Worm (Caenorhabditis elegans) whole organism, L4/young adult: ENCODE results near the gene srz-64.

Experiments
- W03F9.2 ChIP-seq: fragments of 150-350 bp; optimal IDR thresholded peaks from 2 replicates; lab custom pipeline; 2014; ENCODE audit warnings: missing biosample characterization, missing genetic modification characterization
- dao-5 ChIP-seq: sonication (generic microtip); optimal IDR thresholded peaks from 2 replicates; lab custom pipeline; 2016; ENCODE audit warnings: missing genotype, missing genetic modification characterization, moderate library complexity, missing compliant biosample characterization
- him-1 ChIP-seq: sonication (generic microtip); optimal IDR thresholded peaks from 2 replicates; lab custom pipeline; 2016; ENCODE audit warnings: missing genotype, missing genetic modification reagents, missing genetic modification characterization, missing compliant biosample characterization

srz-64 gene

DNA sequence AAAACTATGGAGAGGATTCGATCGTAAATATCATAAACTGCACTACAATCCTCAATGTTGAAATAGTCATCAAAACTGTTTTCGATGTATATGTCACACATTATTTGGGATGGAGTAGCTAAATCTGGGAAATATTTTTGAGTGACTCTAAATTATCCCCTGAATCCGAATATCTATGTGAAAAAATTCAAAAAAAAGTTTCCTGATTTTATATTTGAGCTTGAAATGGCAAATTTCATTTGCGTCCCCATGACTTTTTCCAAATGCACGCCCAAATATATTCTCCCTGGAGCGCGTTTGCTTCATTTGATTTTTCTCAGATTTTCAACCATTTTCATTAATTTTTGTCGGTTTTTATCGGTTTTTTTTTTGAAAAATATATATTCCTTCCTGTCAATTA is at the start of gene srz-64:
Gene srz-64 (minus strand): TSS at position 101 of the 400 bp plus-strand sequence.
- TF ChIP-seq W03F9.2 (tag; lab: Kevin White, UChicago) (no peak), him-1 (tag; lab: Kevin White, UChicago) (no peak), dao-5 (tag; lab: Kevin White, UChicago) (no peak)

DNA sequence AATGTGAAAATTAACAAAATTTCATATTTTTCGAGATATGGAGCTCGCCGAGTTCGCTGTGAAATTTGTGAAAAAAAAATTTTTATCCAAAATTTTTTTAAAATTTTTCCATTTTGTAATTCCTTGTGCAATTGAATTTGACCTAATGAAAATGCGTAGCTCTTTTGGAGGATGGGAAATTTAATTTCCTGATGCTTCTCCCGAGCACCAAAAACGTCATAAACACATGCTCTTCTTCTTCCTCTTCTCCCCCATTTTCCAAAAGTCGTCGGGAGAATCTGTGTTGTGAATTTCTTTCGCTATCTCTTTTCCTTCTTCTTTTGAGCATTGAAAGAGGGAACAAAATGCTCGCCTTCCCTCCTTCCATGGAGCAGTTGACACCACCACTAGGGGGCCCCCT is 48.4 kb upstream of the srz-64 start:
- peak; percentile 15 for TF ChIP-seq him-1 (tag; lab: Kevin White, UChicago)
- no peak for TF ChIP-seq W03F9.2 (tag; lab: Kevin White, UChicago)

DNA sequence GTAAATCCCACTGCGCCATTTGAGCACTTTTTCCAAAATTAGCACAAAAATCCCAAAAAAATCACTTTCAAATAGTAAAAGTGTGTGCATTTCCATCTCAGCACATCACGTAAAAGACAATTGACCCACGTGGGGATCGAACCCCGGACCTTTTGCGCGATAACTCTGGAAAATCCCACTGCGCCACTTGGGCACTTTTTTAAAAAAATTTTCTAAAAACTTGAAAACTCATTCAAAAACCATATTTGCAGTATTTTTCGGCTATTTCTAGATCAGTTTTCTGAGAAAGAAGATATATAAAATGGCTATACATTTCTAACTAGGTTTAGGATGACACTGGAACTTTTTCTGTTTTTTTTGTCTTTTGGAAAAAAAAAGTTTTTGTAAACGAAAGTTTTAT is 47.0 kb upstream of the srz-64 start:
- TF ChIP-seq dao-5 (tag; lab: Kevin White, UChicago), result no peak
- no peak for TF ChIP-seq him-1 (tag; lab: Kevin White, UChicago)
- TF ChIP-seq W03F9.2 (tag; lab: Kevin White, UChicago), result no peak

DNA sequence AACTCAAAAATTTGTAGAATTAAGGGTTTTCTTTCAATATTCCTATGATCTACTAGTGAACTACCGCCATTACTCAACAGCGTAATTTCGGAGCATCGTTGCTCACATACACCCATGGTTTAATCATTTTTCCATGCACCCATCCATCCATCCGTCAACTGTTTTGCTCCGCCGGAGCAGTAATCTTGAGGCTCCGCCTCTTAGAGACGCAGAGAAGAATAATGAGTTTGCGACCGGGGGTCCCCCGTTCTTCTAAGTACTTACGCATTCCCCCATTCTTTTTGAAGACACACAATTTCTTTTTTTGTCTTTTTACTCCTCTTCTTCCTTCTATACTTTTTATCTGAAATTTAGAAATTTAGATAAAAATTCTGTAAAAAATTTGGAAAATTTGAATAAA is 45.1 kb upstream of the srz-64 start:
- TF ChIP-seq him-1 (tag; lab: Kevin White, UChicago) (peak; percentile 19), dao-5 (tag; lab: Kevin White, UChicago) (no peak), W03F9.2 (tag; lab: Kevin White, UChicago) (no peak)

- TF ChIP-seq W03F9.2 (tag; lab: Kevin White, UChicago) (no peak), him-1 (tag; lab: Kevin White, UChicago) (no peak), dao-5 (tag; lab: Kevin White, UChicago) (no peak)
These were observed 36.8 kb upstream of the srz-64 start for ce11 chrII:1329887-1330286.

DNA sequence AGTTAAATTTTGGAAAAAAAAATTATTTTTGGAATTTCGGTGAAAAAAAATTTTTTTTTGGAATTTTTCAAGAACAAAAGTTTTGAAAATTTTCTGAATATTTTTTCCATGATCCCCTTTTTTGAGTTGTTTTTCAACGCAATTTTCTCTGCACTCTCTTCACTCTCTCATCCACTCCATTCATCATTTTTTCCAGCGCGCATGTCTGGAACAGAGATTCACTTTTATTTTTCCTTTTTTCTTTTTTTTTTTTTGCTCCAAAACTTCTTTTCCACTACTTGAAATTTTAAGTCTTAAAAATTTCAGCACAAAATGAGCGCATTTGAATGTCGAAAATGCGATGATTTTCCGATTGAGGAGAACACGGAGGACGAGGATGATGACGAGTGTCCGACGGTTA is 33.6 kb upstream of the srz-64 start, which contains the start of gene jip-1:
Gene jip-1 (plus strand): TSS at position 301 of the 400 bp plus-strand sequence.
- no peak for TF ChIP-seq him-1 (tag; lab: Kevin White, UChicago)
- no peak for TF ChIP-seq W03F9.2 (tag; lab: Kevin White, UChicago)
- TF ChIP-seq dao-5 (tag; lab: Kevin White, UChicago), result no peak

ce11 chrII:1325604-1326003 is 32.5 kb upstream of the srz-64 start:
- TF ChIP-seq dao-5 (tag; lab: Kevin White, UChicago) (no peak), W03F9.2 (tag; lab: Kevin White, UChicago) (no peak), him-1 (tag; lab: Kevin White, UChicago) (no peak)

- TF ChIP-seq him-1 (tag; lab: Kevin White, UChicago) (no peak), dao-5 (tag; lab: Kevin White, UChicago) (no peak), W03F9.2 (tag; lab: Kevin White, UChicago) (no peak)
These were observed 31.0 kb upstream of the srz-64 start for ce11 chrII:1324017-1324416.

- TF ChIP-seq him-1 (tag; lab: Kevin White, UChicago), result peak; percentile 72
- no peak for TF ChIP-seq W03F9.2 (tag; lab: Kevin White, UChicago)
These were observed 30.2 kb upstream of the srz-64 start for ce11 chrII:1323190-1323651.

- TF ChIP-seq him-1 (tag; lab: Kevin White, UChicago) (no peak), dao-5 (tag; lab: Kevin White, UChicago) (no peak)
These were observed 29.5 kb upstream of the srz-64 start for ce11 chrII:1322283-1323173.

- TF ChIP-seq W03F9.2 (tag; lab: Kevin White, UChicago) (no peak), him-1 (tag; lab: Kevin White, UChicago) (no peak), dao-5 (tag; lab: Kevin White, UChicago) (no peak)
These were observed 28.1 kb upstream of the srz-64 start, which contains the start of gene vig-1 for ce11 chrII:1320987-1321807. TSS of gene vig-1 (plus strand) at chrII:1321037.

DNA sequence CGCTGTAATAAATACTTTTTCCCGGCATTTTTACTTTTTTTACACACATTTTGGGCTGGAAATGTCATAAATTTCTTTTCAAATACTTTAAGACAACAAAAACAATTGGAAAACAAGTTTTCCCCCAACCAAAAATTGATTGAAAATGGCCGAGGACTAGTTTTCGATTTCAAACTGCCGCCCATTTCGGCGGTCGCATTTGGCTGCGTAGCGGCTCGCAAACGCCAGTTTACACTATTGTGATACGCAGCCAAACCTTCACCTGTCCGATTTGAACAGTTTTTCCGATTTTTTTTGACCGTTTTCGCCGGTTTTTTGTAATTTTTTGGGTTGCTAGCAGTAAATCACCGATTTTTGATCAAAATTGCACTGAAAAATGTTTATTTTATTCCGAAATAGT is 27.4 kb upstream of the srz-64 start:
- TF ChIP-seq W03F9.2 (tag; lab: Kevin White, UChicago) (peak; percentile 94), him-1 (tag; lab: Kevin White, UChicago) (peak; percentile 72), dao-5 (tag; lab: Kevin White, UChicago) (peak; percentile 10)

DNA sequence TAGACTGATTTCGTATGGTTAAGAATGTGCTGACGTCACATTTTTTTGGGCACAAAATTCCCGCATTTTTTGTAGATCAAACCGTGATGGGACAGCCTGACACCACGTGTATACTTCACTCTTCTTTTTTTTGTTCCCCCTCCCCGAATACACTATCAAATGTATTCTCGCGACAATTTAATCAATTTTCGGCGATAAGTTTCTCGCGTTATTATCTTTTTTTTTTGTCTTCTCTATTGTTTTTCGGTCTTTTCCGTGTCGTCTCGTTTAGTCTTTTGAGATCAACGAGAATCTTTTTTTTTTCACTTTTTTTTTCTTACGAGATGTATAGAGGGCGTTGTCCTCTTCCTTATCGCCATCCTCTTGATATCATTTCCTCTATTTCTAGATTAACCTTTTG is 22.2 kb upstream of the srz-64 start:
- no peak for TF ChIP-seq him-1 (tag; lab: Kevin White, UChicago)
- TF ChIP-seq W03F9.2 (tag; lab: Kevin White, UChicago), result no peak
- no peak for TF ChIP-seq dao-5 (tag; lab: Kevin White, UChicago)
